Fruit fly (Drosophila melanogaster) whole organism, embryonic: ENCODE data around the gene CG9928.

ENCODE experiments used
- Abd-B ChIP-seq: fragments of 200-800 bp; sonication (Bioruptor generic); optimal IDR thresholded peaks from 2 replicates; lab custom pipeline; 2018; ENCODE audit warnings: missing biosample characterization, mild to moderate bottlenecking, missing genetic modification characterization, moderate library complexity
- CG10209 ChIP-seq: fragments of 200-800 bp; sonication (Bioruptor generic); optimal IDR thresholded peaks from 3 replicates; lab custom pipeline; 2017; ENCODE audit warnings: missing biosample characterization, mild to moderate bottlenecking, missing genetic modification characterization, missing genetic modification reagents
- CG10431 ChIP-seq: fragments of 200-800 bp; sonication (Bioruptor generic); optimal IDR thresholded peaks from 3 replicates; lab custom pipeline; 2018; ENCODE audit warnings: missing biosample characterization, mild to moderate bottlenecking, missing genetic modification characterization
- CG10654 ChIP-seq: fragments of 200-800 bp; sonication (Bioruptor generic); optimal IDR thresholded peaks from 2 replicates; lab custom pipeline; 2016; ENCODE audit warnings: missing biosample characterization, missing genetic modification characterization
- CG11560 ChIP-seq: fragments of 200-800 bp; sonication (Bioruptor generic); IDR thresholded peaks from 3 replicates; pipeline ENCODE4 v1.3.6; 2022; ENCODE audit warnings: missing biosample characterization, missing genetic modification characterization
- CG11723 ChIP-seq: fragments of 200-800 bp; sonication (Bioruptor generic); optimal IDR thresholded peaks from 2 replicates; lab custom pipeline; 2017; ENCODE audit warnings: missing biosample characterization, mild to moderate bottlenecking, missing genetic modification characterization
- CG13296 ChIP-seq: fragments of 200-800 bp; sonication (Bioruptor generic); optimal IDR thresholded peaks from 3 replicates; lab custom pipeline; 2018; ENCODE audit warnings: missing biosample characterization, mild to moderate bottlenecking, missing genetic modification characterization
- CG13775 ChIP-seq: fragments of 200-800 bp; sonication (Bioruptor generic); optimal IDR thresholded peaks from 3 replicates; lab custom pipeline; 2017; ENCODE audit warnings: missing biosample characterization, mild to moderate bottlenecking, missing genetic modification characterization
- CG15479 ChIP-seq: fragments of 200-800 bp; sonication (Bioruptor generic); optimal IDR thresholded peaks from 3 replicates; lab custom pipeline; 2019; ENCODE audit warnings: missing biosample characterization, mild to moderate bottlenecking, missing genetic modification characterization, moderate library complexity
- CG17829 ChIP-seq: fragments of 200-800 bp; optimal IDR thresholded peaks from 2 replicates; lab custom pipeline; 2019; ENCODE audit warnings: missing biosample characterization, mild to moderate bottlenecking, missing genetic modification characterization, moderate library complexity
- CG1832 ChIP-seq: fragments of 200-800 bp; sonication (Bioruptor generic); optimal IDR thresholded peaks from 2 replicates; lab custom pipeline; 2017; ENCODE audit warnings: missing biosample characterization, mild to moderate bottlenecking, missing genetic modification characterization, inconsistent platforms
- CG3163 ChIP-seq: fragments of 200-800 bp; sonication (Bioruptor generic); optimal IDR thresholded peaks from 3 replicates; lab custom pipeline; 2016; ENCODE audit warnings: missing biosample characterization, missing genetic modification characterization
- CG3281 ChIP-seq: fragments of 200-800 bp; sonication (Bioruptor generic); optimal IDR thresholded peaks from 3 replicates; lab custom pipeline; 2017; ENCODE audit warnings: missing biosample characterization, mild to moderate bottlenecking, missing genetic modification characterization
- CG34224 ChIP-seq: fragments of 200-800 bp; sonication (Bioruptor generic); IDR thresholded peaks from 3 replicates; pipeline ENCODE4 v1.3.6; 2022; ENCODE audit warnings: missing biosample characterization, missing genetic modification characterization; ENCODE audit not compliant: partially characterized antibody
- CG3995 ChIP-seq: fragments of 200-800 bp; sonication (Bioruptor generic); optimal IDR thresholded peaks from 3 replicates; lab custom pipeline; 2016; ENCODE audit warnings: missing biosample characterization, missing genetic modification characterization
- CG42726 ChIP-seq: fragments of 200-800 bp; sonication (Bioruptor generic); IDR thresholded peaks from 2 replicates; pipeline ENCODE4 v1.3.6; 2022; ENCODE audit warnings: missing biosample characterization, missing genetic modification characterization; ENCODE audit not compliant: partially characterized antibody
- CG6254 ChIP-seq: fragments of 200-800 bp; sonication (Bioruptor generic); optimal IDR thresholded peaks from 3 replicates; lab custom pipeline; 2017; ENCODE audit warnings: mild to moderate bottlenecking, missing biosample characterization, missing genetic modification reagents, missing genetic modification characterization
- CG8281 ChIP-seq: fragments of 200-800 bp; sonication (Bioruptor generic); optimal IDR thresholded peaks from 2 replicates; lab custom pipeline; 2018; ENCODE audit warnings: missing biosample characterization, mild to moderate bottlenecking, missing genetic modification characterization, moderate library complexity
- CG8290 ChIP-seq, 3 experiments: fragments of 200-800 bp; sonication (Bioruptor generic); optimal IDR thresholded peaks; 2 replicates each; lab custom pipeline; 2016 to 2019; ENCODE audit warnings: missing biosample characterization in 3 of 3, missing genetic modification characterization in 3 of 3, mild to moderate bottlenecking in 2 of 3, moderate library complexity in 1 of 3
- CG8944 ChIP-seq: fragments of 200-800 bp; sonication (Bioruptor generic); optimal IDR thresholded peaks from 3 replicates; lab custom pipeline; 2016; ENCODE audit warnings: missing biosample characterization, missing genetic modification characterization
- CTCF ChIP-seq: fragments of 200-800 bp; sonication (Bioruptor generic); optimal IDR thresholded peaks from 2 replicates; lab custom pipeline; 2017; ENCODE audit warnings: missing biosample characterization, mild to moderate bottlenecking, missing genetic modification characterization, moderate library complexity
- Doc2 ChIP-seq: fragments of 200-800 bp; sonication (Bioruptor generic); IDR thresholded peaks from 2 replicates; pipeline ENCODE4 v1.3.6; 2022; ENCODE audit warnings: missing biosample characterization, missing genetic modification characterization
- Fer3 ChIP-seq: fragments of 200-800 bp; sonication (Bioruptor generic); optimal IDR thresholded peaks from 2 replicates; lab custom pipeline; 2018; ENCODE audit warnings: missing biosample characterization, mild to moderate bottlenecking, missing genetic modification characterization, moderate library complexity
- Gsc ChIP-seq: fragments of 200-800 bp; sonication (Bioruptor generic); IDR thresholded peaks from 2 replicates; pipeline ENCODE4 v1.3.6; 2022; ENCODE audit warnings: missing biosample characterization, missing genetic modification characterization
- Hr3 ChIP-seq: fragments of 200-800 bp; sonication (Bioruptor generic); optimal IDR thresholded peaks from 3 replicates; lab custom pipeline; 2016; ENCODE audit warnings: missing biosample characterization, missing genetic modification characterization
- Med ChIP-seq: fragments of 200-800 bp; sonication (Bioruptor generic); peaks from one replicate; lab custom pipeline; 2016; ENCODE audit warnings: missing biosample characterization, missing genetic modification characterization, mild to moderate bottlenecking, inconsistent platforms, moderate library complexity
- Oli ChIP-seq: fragments of 200-800 bp; sonication (Bioruptor generic); optimal IDR thresholded peaks from 2 replicates; lab custom pipeline; 2018; ENCODE audit warnings: missing biosample characterization, mild to moderate bottlenecking, missing genetic modification characterization, moderate library complexity
- Rx ChIP-seq: fragments of 200-800 bp; sonication (Bioruptor generic); IDR thresholded peaks from 2 replicates; pipeline ENCODE4 v1.3.6; 2022; ENCODE audit warnings: missing biosample characterization, missing genetic modification characterization
- Trl ChIP-seq, 3 experiments: fragments of >200 bp in 2 of 3; fragments of 200-800 bp in 1 of 3; sonication (Bioruptor generic) in 1 of 3; optimal IDR thresholded peaks; 2 replicates in 1 of 3; 3 replicates in 2 of 3; lab custom pipeline; 2016 to 2017; ENCODE audit warnings: missing biosample characterization in 1 of 3, missing genetic modification characterization in 1 of 3
- Xbp1 ChIP-seq: fragments of 200-800 bp; sonication (Bioruptor generic); optimal IDR thresholded peaks from 3 replicates; lab custom pipeline; 2016; ENCODE audit warnings: missing biosample characterization, mild to moderate bottlenecking, missing genetic modification characterization
- cad ChIP-seq: fragments of >200 bp; optimal IDR thresholded peaks from 2 replicates; lab custom pipeline; 2017; ENCODE audit warnings: missing biosample characterization, missing genetic modification characterization
- cas ChIP-seq: fragments of 200-800 bp; sonication (Bioruptor generic); IDR thresholded peaks from 2 replicates; pipeline ENCODE4 v1.3.6; 2022; ENCODE audit warnings: missing biosample characterization, missing genetic modification characterization
- crp ChIP-seq, 2 experiments: fragments of 200-800 bp; sonication (Bioruptor generic); optimal IDR thresholded peaks; 2 replicates in 1 of 2; 3 replicates in 1 of 2; lab custom pipeline; 2017; ENCODE audit warnings: missing biosample characterization in 2 of 2, missing genetic modification characterization in 2 of 2, mild to moderate bottlenecking in 1 of 2, moderate library complexity in 1 of 2
- fd102C ChIP-seq: fragments of 200-800 bp; sonication (Bioruptor generic); optimal IDR thresholded peaks from 2 replicates; lab custom pipeline; 2018; ENCODE audit warnings: missing biosample characterization, mild to moderate bottlenecking, missing genetic modification characterization, moderate library complexity
- fd64A ChIP-seq: fragments of 200-800 bp; sonication (Bioruptor generic); optimal IDR thresholded peaks from 3 replicates; lab custom pipeline; 2018; ENCODE audit warnings: missing biosample characterization, mild to moderate bottlenecking, missing genetic modification characterization
- fru ChIP-seq: fragments of >200 bp; optimal IDR thresholded peaks from 2 replicates; lab custom pipeline; 2017
- fu2 ChIP-seq: fragments of 200-800 bp; sonication (Bioruptor generic); optimal IDR thresholded peaks from 2 replicates; lab custom pipeline; 2016; ENCODE audit warnings: missing biosample characterization, missing genetic modification characterization
- inv ChIP-seq: fragments of 200-800 bp; sonication (Bioruptor generic); IDR thresholded peaks from 2 replicates; pipeline ENCODE4 v1.3.6; 2022; ENCODE audit warnings: missing biosample characterization, missing genetic modification characterization; ENCODE audit not compliant: partially characterized antibody
- jing ChIP-seq: fragments of 200-800 bp; sonication (Bioruptor generic); optimal IDR thresholded peaks from 2 replicates; lab custom pipeline; 2018; ENCODE audit warnings: missing biosample characterization, mild to moderate bottlenecking, missing genetic modification characterization
- kah ChIP-seq: fragments of 200-800 bp; sonication (Bioruptor generic); optimal IDR thresholded peaks from 2 replicates; lab custom pipeline; 2018; ENCODE audit warnings: missing biosample characterization, mild to moderate bottlenecking, missing genetic modification characterization
- phol ChIP-seq: fragments of 200-800 bp; sonication (Bioruptor generic); optimal IDR thresholded peaks from 3 replicates; lab custom pipeline; 2018; ENCODE audit warnings: missing biosample characterization, mild to moderate bottlenecking, missing genetic modification characterization, moderate library complexity
- pum ChIP-seq: fragments of 200-800 bp; sonication (Bioruptor generic); optimal IDR thresholded peaks from 2 replicates; lab custom pipeline; 2016; ENCODE audit warnings: missing biosample characterization, missing genetic modification characterization
- repo ChIP-seq: fragments of 200-800 bp; sonication (Bioruptor generic); optimal IDR thresholded peaks from 2 replicates; lab custom pipeline; 2016; ENCODE audit warnings: missing biosample characterization, missing genetic modification characterization
- salm ChIP-seq: fragments of 200-800 bp; sonication (Bioruptor generic); optimal IDR thresholded peaks from 2 replicates; lab custom pipeline; 2018; ENCODE audit warnings: missing biosample characterization, mild to moderate bottlenecking, missing genetic modification characterization
- slp2 ChIP-seq: fragments of 200-800 bp; sonication (Bioruptor generic); optimal IDR thresholded peaks from 2 replicates; lab custom pipeline; 2016; ENCODE audit warnings: missing biosample characterization, missing genetic modification characterization
- sr ChIP-seq: fragments of 200-800 bp; sonication (Bioruptor generic); IDR thresholded peaks from 3 replicates; pipeline ENCODE4 v1.3.6; 2022; ENCODE audit warnings: missing biosample characterization, missing genetic modification characterization
- tup ChIP-seq: fragments of 200-800 bp; sonication (Bioruptor generic); optimal IDR thresholded peaks from 2 replicates; lab custom pipeline; 2016; ENCODE audit warnings: missing biosample characterization, mild to moderate bottlenecking, missing genetic modification characterization, moderate library complexity
- zen ChIP-seq: fragments of 200-800 bp; sonication (Bioruptor generic); optimal IDR thresholded peaks from 3 replicates; lab custom pipeline; 2018; ENCODE audit warnings: missing biosample characterization, mild to moderate bottlenecking, missing genetic modification characterization, moderate library complexity

CG9928 gene

dm6 chr2L:13164994-13165801 is 22.5 kb upstream of the CG9928 start, which contains the start of gene Sirt1 (continued):
- TF ChIP-seq CG34224 (GFP tag; lab: Robert Waterston, UW) (peak; percentile 45; the same call in 1 of the 3 replicates), repo (GFP tag; lab: Kevin White, UChicago) (no peak), Hr3 (peak; percentile 92), Oli (tag; lab: Kevin White, UChicago) (peak; percentile 91), cas (GFP tag; lab: Robert Waterston, UW) (no peak), Fer3 (tag; lab: Kevin White, UChicago) (peak; percentile 78), CG3163 (GFP tag; lab: Kevin White, UChicago) (no peak), salm (peak; percentile 48), Xbp1 (GFP tag; lab: Kevin White, UChicago) (peak; percentile 92), tup (peak; percentile 11), phol (tag; lab: Kevin White, UChicago) (peak; percentile 87), CG3995 (peak; percentile 60), inv (GFP tag; lab: Robert Waterston, UW) (no peak), Med (GFP tag; lab: Kevin White, UChicago) (peak; percentile 88), CG11560 (tag; lab: Robert Waterston, UW) (peak; percentile 65; the same call in 2 of the 3 replicates), CG13775 (GFP tag; lab: Kevin White, UChicago) (peak; percentile 91), CG11723 (GFP tag; lab: Kevin White, UChicago) (peak; percentile 66), Doc2 (GFP tag; lab: Robert Waterston, UW) (peak; percentile 8; the same call in 1 of the 2 replicates), CTCF (GFP tag; lab: Kevin White, UChicago) (no peak), CG8290 (GFP tag; optimal IDR thresholded peaks at IDR 0.05; lab: Kevin White, UChicago) (peak; percentile 83), CG8290 (tag; optimal IDR thresholded peaks at IDR 0.05; lab: Kevin White, UChicago) (peak; percentile 2 to 7), Gsc (GFP tag; lab: Robert Waterston, UW) (no peak; the same call in 1 of the 2 replicates), Abd-B (GFP tag; lab: Kevin White, UChicago) (peak; percentile 92), fru (lab: Kevin White, UChicago) (no peak), CG3281 (peak; percentile 89), jing (GFP tag; lab: Kevin White, UChicago) (peak; percentile 48), CG10654 (peak; percentile 76), CG10209 (GFP tag; lab: Kevin White, UChicago) (peak; percentile 88), CG8281 (tag; lab: Kevin White, UChicago) (peak; percentile 85), sr (GFP tag; lab: Robert Waterston, UW) (no peak), CG1832 (no peak), CG42726 (GFP tag; lab: Robert Waterston, UW) (no peak), kah (GFP tag; lab: Kevin White, UChicago) (peak; percentile 49), CG15479 (GFP tag; lab: Kevin White, UChicago) (no peak), crp (GFP tag; optimal IDR thresholded peaks at IDR 0.05; lab: Kevin White, UChicago) (peak in 1 of 2 experiments; percentile 49), Rx (GFP tag; lab: Robert Waterston, UW) (peak; percentile 24; the same call in 1 of the 2 replicates), cad (GFP tag; lab: Kevin White, UChicago) (no peak), zen (tag; lab: Kevin White, UChicago) (peak; percentile 81), Trl (optimal IDR thresholded peaks at IDR 0.05; lab: Kevin White, UChicago) (no peak), Trl (GFP tag; optimal IDR thresholded peaks at IDR 0.05; lab: Kevin White, UChicago) (peak; percentile 14), fu2 (GFP tag; lab: Kevin White, UChicago) (peak; percentile 57), pum (peak; percentile 66), CG13296 (GFP tag; lab: Kevin White, UChicago) (peak; percentile 80), slp2 (GFP tag; lab: Kevin White, UChicago) (peak; percentile 16), fd64A (GFP tag; lab: Kevin White, UChicago) (no peak), CG10431 (GFP tag; lab: Kevin White, UChicago) (peak; percentile 49), CG6254 (peak; percentile 43), fd102C (GFP tag; lab: Kevin White, UChicago) (no peak), CG17829 (tag; lab: Kevin White, UChicago) (peak; percentile 88), CG8944 (GFP tag; lab: Kevin White, UChicago) (peak; percentile 58)
